Fruit fly (Drosophila melanogaster): ENCODE results near the gene Dtwd2.

Dtwd2 gene

DNA sequence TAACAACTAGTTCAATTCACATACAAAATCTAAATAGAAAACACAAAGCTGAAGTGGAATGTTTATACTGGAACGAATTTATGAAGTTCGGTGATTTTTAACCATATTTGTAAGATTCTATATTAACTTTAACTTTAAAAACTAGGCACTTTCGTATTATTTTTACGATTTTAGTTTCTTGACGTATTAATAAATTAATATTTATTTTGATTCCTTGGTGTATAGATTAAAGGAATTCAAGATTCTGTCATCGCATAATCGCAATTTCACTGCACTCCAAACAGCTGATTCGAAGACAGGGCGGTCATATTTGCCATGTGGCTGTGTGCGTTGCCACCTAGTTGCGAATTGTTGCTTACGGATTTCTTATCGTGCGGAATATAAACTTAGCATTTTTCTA lies at the start of gene Dtwd2, which contains the start of gene CG1227 (continued):
- peak; percentile 20 for TF ChIP-seq Dp (GFP tag; optimal IDR thresholded peaks at IDR 0.05)
- TF ChIP-seq Bgb (GFP tag; IDR thresholded peaks at IDR 0.05; ENCODE audit: partially characterized antibody): no peak
- peak; percentile 68 for TF ChIP-seq Hmx (GFP tag; optimal IDR thresholded peaks at IDR 0.05)
- peak in 1 of 3 experiments; percentile 88 for TF ChIP-seq lola (GFP tag; optimal IDR thresholded peaks at IDR 0.05)
- TF ChIP-seq fd102C (GFP tag; optimal IDR thresholded peaks at IDR 0.05): peak; percentile 28
- peak; percentile 94 for TF ChIP-seq CG14014 (GFP tag; IDR thresholded peaks at IDR 0.05)
- TF ChIP-seq Jarid2 (GFP tag; optimal IDR thresholded peaks at IDR 0.05): peak; percentile 41
- no peak for TF ChIP-seq CG12071 (GFP tag; optimal IDR thresholded peaks at IDR 0.05)
- TF ChIP-seq CG1603 (tag; optimal IDR thresholded peaks at IDR 0.05): peak; percentile 64
- peak; percentile 94 for TF ChIP-seq Rfx (GFP tag; IDR thresholded peaks at IDR 0.05)
- no peak; the same call in 1 of the 3 replicates for TF ChIP-seq CG17361 (GFP tag; IDR thresholded peaks at IDR 0.05)
- no peak for TF ChIP-seq Dip2 (GFP tag; IDR thresholded peaks at IDR 0.05)
- peak; percentile 92 for TF ChIP-seq Hmr (GFP tag; optimal IDR thresholded peaks at IDR 0.05)
- TF ChIP-seq sd (tag; optimal IDR thresholded peaks at IDR 0.05): peak; percentile 92
- TF ChIP-seq fd3F (GFP tag; optimal IDR thresholded peaks at IDR 0.05): peak; percentile 93
- no peak for TF ChIP-seq salm (tag; optimal IDR thresholded peaks at IDR 0.05)
- peak; percentile 65 for TF ChIP-seq Camta (GFP tag; optimal IDR thresholded peaks at IDR 0.05)
- TF ChIP-seq CG15514 (GFP tag; optimal IDR thresholded peaks at IDR 0.05): peak; percentile 81
- peak; percentile 88 for TF ChIP-seq CG17385 (GFP tag; optimal IDR thresholded peaks at IDR 0.05)
- TF ChIP-seq sens (GFP tag): peak; percentile 96
- TF ChIP-seq slou (GFP tag; optimal IDR thresholded peaks at IDR 0.05): peak; percentile 23
- peak; percentile 60 for TF ChIP-seq CG10274 (GFP tag; optimal IDR thresholded peaks at IDR 0.05)
- no peak for TF ChIP-seq Dfd (GFP tag; optimal IDR thresholded peaks at IDR 0.05)
- TF ChIP-seq corto (GFP tag; optimal IDR thresholded peaks at IDR 0.05): peak; percentile 83
- TF ChIP-seq Fer1 (GFP tag; optimal IDR thresholded peaks at IDR 0.05): no peak
- no peak for TF ChIP-seq HLHmδ (GFP tag; optimal IDR thresholded peaks at IDR 0.05)
- TF ChIP-seq HLH3B (GFP tag; IDR thresholded peaks at IDR 0.05): peak; percentile 89
- no peak for TF ChIP-seq hbn (GFP tag; IDR thresholded peaks at IDR 0.05; ENCODE audit: partially characterized antibody)
- peak; percentile 44 for TF ChIP-seq ac (GFP tag; optimal IDR thresholded peaks at IDR 0.05)
- peak; percentile 57 for TF ChIP-seq gt (GFP tag; IDR thresholded peaks at IDR 0.05)
- peak; percentile 36 for TF ChIP-seq slp2 (GFP tag; optimal IDR thresholded peaks at IDR 0.05)
- TF ChIP-seq jing (GFP tag; optimal IDR thresholded peaks at IDR 0.05): peak; percentile 50
- TF ChIP-seq Chrac-16 (GFP tag; optimal IDR thresholded peaks at IDR 0.05): peak; percentile 67
- peak; percentile 97 for TF ChIP-seq CG12391 (tag; optimal IDR thresholded peaks at IDR 0.05)
- TF ChIP-seq CG3995 (GFP tag; optimal IDR thresholded peaks at IDR 0.05): peak; percentile 57
- TF ChIP-seq CG33213 (GFP tag; optimal IDR thresholded peaks at IDR 0.05): peak; percentile 12
- peak; percentile 71 for TF ChIP-seq kay (GFP tag; optimal IDR thresholded peaks at IDR 0.05)
- 0 out of 2 replicates have a peak, but pooled peaks have one; percentile 27 for TF ChIP-seq bbx (GFP tag; IDR thresholded peaks at IDR 0.05; ENCODE audit: partially characterized antibody)
- peak; percentile 85 for TF ChIP-seq rib (GFP tag; IDR thresholded peaks at IDR 0.05)
- TF ChIP-seq CG1233 (GFP tag; optimal IDR thresholded peaks at IDR 0.05): peak; percentile 87
- TF ChIP-seq btn (GFP tag; optimal IDR thresholded peaks at IDR 0.05): no peak
- TF ChIP-seq NfI (GFP tag; optimal IDR thresholded peaks at IDR 0.05): peak; percentile 92
- peak; percentile 21 for TF ChIP-seq pum (GFP tag; optimal IDR thresholded peaks at IDR 0.05)
- TF ChIP-seq CG6813 (GFP tag; optimal IDR thresholded peaks at IDR 0.05): peak; percentile 81
- TF ChIP-seq CG2889 (GFP tag; IDR thresholded peaks at IDR 0.05): peak; percentile 89
- TF ChIP-seq CG43689 (GFP tag; IDR thresholded peaks at IDR 0.05): peak; percentile 82
- TF ChIP-seq eyg (GFP tag; optimal IDR thresholded peaks at IDR 0.05): peak; percentile 66
- TF ChIP-seq CG12219 (GFP tag; optimal IDR thresholded peaks at IDR 0.05): peak; percentile 87
- TF ChIP-seq phol (tag; optimal IDR thresholded peaks at IDR 0.05): peak; percentile 92
- peak; percentile 90 for TF ChIP-seq CG10979 (tag; optimal IDR thresholded peaks at IDR 0.05)

All from whole organism, embryonic.